Fruit fly (Drosophila melanogaster) whole organism, adult: ENCODE measurements around the gene 5-HT2B.

ENCODE experiments used
- CG11617 ChIP-seq: fragments of 200-800 bp; sonication (Bioruptor generic); optimal IDR thresholded peaks from 2 replicates; lab custom pipeline; 2017; ENCODE audit warnings: mild to moderate bottlenecking, missing biosample characterization, missing genetic modification reagents, missing genetic modification characterization
- CG12768 ChIP-seq: fragments of 200-800 bp; sonication (Bioruptor generic); optimal IDR thresholded peaks from 2 replicates; lab custom pipeline; 2017; ENCODE audit warnings: missing biosample characterization, missing genetic modification characterization, mild to moderate bottlenecking, moderate library complexity, missing genetic modification reagents
- CG14711 ChIP-seq: fragments of 200-800 bp; sonication (Bioruptor generic); optimal IDR thresholded peaks from 2 replicates; lab custom pipeline; 2018; ENCODE audit warnings: missing biosample characterization, mild to moderate bottlenecking, missing genetic modification characterization, moderate library complexity
- CG1620 ChIP-seq: fragments of 200-800 bp; sonication (Bioruptor generic); optimal IDR thresholded peaks from 2 replicates; lab custom pipeline; 2016; ENCODE audit warnings: missing biosample characterization, missing genetic modification characterization
- CG33017 ChIP-seq: fragments of 200-800 bp; sonication (Bioruptor generic); optimal IDR thresholded peaks from 2 replicates; lab custom pipeline; 2018; ENCODE audit warnings: missing biosample characterization, mild to moderate bottlenecking, missing genetic modification characterization, moderate library complexity
- CG5204 ChIP-seq: fragments of 200-800 bp; sonication (Bioruptor generic); optimal IDR thresholded peaks from 2 replicates; lab custom pipeline; 2016; ENCODE audit warnings: missing biosample characterization, missing genetic modification characterization
- CG7045 ChIP-seq: fragments of 200-800 bp; sonication (Bioruptor generic); optimal IDR thresholded peaks from 2 replicates; lab custom pipeline; 2017; ENCODE audit warnings: missing biosample characterization, mild to moderate bottlenecking, missing genetic modification characterization
- CG7101 ChIP-seq: fragments of 200-800 bp; sonication (Bioruptor generic); optimal IDR thresholded peaks from 2 replicates; lab custom pipeline; 2018; ENCODE audit warnings: missing biosample characterization, mild to moderate bottlenecking, missing genetic modification characterization, moderate library complexity
- Clk ChIP-seq: fragments of 200-800 bp; sonication (Bioruptor generic); optimal IDR thresholded peaks from 2 replicates; lab custom pipeline; 2017; ENCODE audit warnings: missing biosample characterization, missing genetic modification characterization
- Crg-1 ChIP-seq: fragments of 200-800 bp; sonication (Bioruptor generic); optimal IDR thresholded peaks from 2 replicates; lab custom pipeline; 2016; ENCODE audit warnings: missing biosample characterization, missing genetic modification characterization
- Hr96 ChIP-seq: fragments of 200-800 bp; sonication (Bioruptor generic); optimal IDR thresholded peaks from 2 replicates; lab custom pipeline; 2016; ENCODE audit warnings: missing biosample characterization, missing genetic modification characterization
- Mnt ChIP-seq: fragments of 200-800 bp; sonication (Bioruptor generic); optimal IDR thresholded peaks from 2 replicates; lab custom pipeline; 2016; ENCODE audit warnings: missing biosample characterization, mild to moderate bottlenecking, missing genetic modification characterization
- bab1 ChIP-seq: fragments of 200-800 bp; sonication (Bioruptor generic); optimal IDR thresholded peaks from 3 replicates; lab custom pipeline; 2019; ENCODE audit warnings: missing biosample characterization, mild to moderate bottlenecking, missing genetic modification characterization, moderate library complexity
- cic ChIP-seq: fragments of 200-800 bp; sonication (Bioruptor generic); optimal IDR thresholded peaks from 2 replicates; lab custom pipeline; 2017; ENCODE audit warnings: missing biosample characterization, mild to moderate bottlenecking, missing genetic modification characterization, moderate library complexity
- cnc ChIP-seq, 2 experiments: fragments of >200 bp; optimal IDR thresholded peaks; 2 replicates each; lab custom pipeline; 2017
- kay ChIP-seq: fragments of 200-800 bp; sonication (Bioruptor generic); peaks from one replicate; lab custom pipeline; 2016; ENCODE audit warnings: missing biosample characterization, missing genetic modification characterization, borderline replicate concordance
- ovo ChIP-seq: fragments of 200-800 bp; sonication (Bioruptor generic); optimal IDR thresholded peaks from 2 replicates; lab custom pipeline; 2016; ENCODE audit warnings: missing biosample characterization, missing genetic modification characterization
- pad ChIP-seq: fragments of 200-800 bp; sonication (Bioruptor generic); optimal IDR thresholded peaks from 3 replicates; lab custom pipeline; 2017; ENCODE audit warnings: missing biosample characterization, missing genetic modification characterization, mild to moderate bottlenecking, moderate library complexity, missing genetic modification reagents
- tj ChIP-seq: fragments of 200-800 bp; sonication (Bioruptor generic); optimal IDR thresholded peaks from 3 replicates; lab custom pipeline; 2017; ENCODE audit warnings: missing biosample characterization, mild to moderate bottlenecking, missing genetic modification characterization, moderate library complexity
- toe ChIP-seq: fragments of 200-800 bp; sonication (Bioruptor generic); optimal IDR thresholded peaks from 2 replicates; lab custom pipeline; 2016; ENCODE audit warnings: missing biosample characterization, missing genetic modification characterization

The 5-HT2B gene

dm6 chr3R:8669029-8669707 lies 91.2 kb downstream of the 5-HT2B start:
- TF ChIP-seq Clk (peak; percentile 97), bab1 (GFP tag; lab: Kevin White, UChicago) (peak; percentile 97), CG12768 (peak; percentile 98), CG7101 (tag; lab: Kevin White, UChicago) (peak; percentile 97), pad (GFP tag; lab: Kevin White, UChicago) (peak; percentile 99), CG14711 (tag; lab: Kevin White, UChicago) (peak; percentile 93), CG5204 (no peak), Crg-1 (peak; percentile 95), CG11617 (GFP tag; lab: Kevin White, UChicago) (peak; percentile 98), toe (GFP tag; lab: Kevin White, UChicago) (peak; percentile 98), Mnt (peak; percentile 95), kay (peak; percentile 98), cic (GFP tag; lab: Kevin White, UChicago) (peak; percentile 93), CG7045 (peak; percentile 97), Hr96 (peak; percentile 97), CG1620 (GFP tag; lab: Kevin White, UChicago) (peak; percentile 95), ovo (GFP tag; lab: Kevin White, UChicago) (peak; percentile 91), CG33017 (tag; lab: Kevin White, UChicago) (peak; percentile 98), tj (GFP tag; lab: Kevin White, UChicago) (peak; percentile 90), cnc (optimal IDR thresholded peaks at IDR 0.05; lab: Kevin White, UChicago) (no peak)

- TF ChIP-seq CG7101 (tag; lab: Kevin White, UChicago), result no peak
- TF ChIP-seq CG14711 (tag; lab: Kevin White, UChicago), result no peak
- TF ChIP-seq Clk, result no peak
- TF ChIP-seq kay, result no peak
- TF ChIP-seq CG33017 (tag; lab: Kevin White, UChicago), result peak; percentile 8
- TF ChIP-seq bab1 (GFP tag; lab: Kevin White, UChicago), result no peak
- no peak for TF ChIP-seq cic (GFP tag; lab: Kevin White, UChicago)
- no peak for TF ChIP-seq ovo (GFP tag; lab: Kevin White, UChicago)
- peak; percentile 77 for TF ChIP-seq Mnt
Measured at dm6 chr3R:8669900-8670528, 92.0 kb downstream of the 5-HT2B start.

dm6 chr3R:8670529-8671491 lies 92.8 kb downstream of the 5-HT2B start, which contains the start of gene p:
TSS of gene p (minus strand) at chr3R:8670684.
- peak; percentile 9 for TF ChIP-seq Mnt
- TF ChIP-seq CG5204, result peak; percentile 54
- peak; percentile 64 for TF ChIP-seq CG33017 (tag; lab: Kevin White, UChicago)
- TF ChIP-seq CG7101 (tag; lab: Kevin White, UChicago), result peak; percentile 41
- peak; percentile 35 for TF ChIP-seq CG14711 (tag; lab: Kevin White, UChicago)
- no peak for TF ChIP-seq Clk
- TF ChIP-seq CG11617 (GFP tag; lab: Kevin White, UChicago), result no peak
- TF ChIP-seq pad (GFP tag; lab: Kevin White, UChicago), result peak; percentile 35
- peak; percentile 69 for TF ChIP-seq CG7045
- peak; percentile 78 for TF ChIP-seq cic (GFP tag; lab: Kevin White, UChicago)
- peak; percentile 36 for TF ChIP-seq ovo (GFP tag; lab: Kevin White, UChicago)
- peak; percentile 21 for TF ChIP-seq CG1620 (GFP tag; lab: Kevin White, UChicago)
- TF ChIP-seq toe (GFP tag; lab: Kevin White, UChicago), result peak; percentile 45
- TF ChIP-seq bab1 (GFP tag; lab: Kevin White, UChicago), result peak; percentile 64
- peak; percentile 34 for TF ChIP-seq CG12768
- TF ChIP-seq tj (GFP tag; lab: Kevin White, UChicago), result peak; percentile 89
- TF ChIP-seq kay, result peak; percentile 71
- TF ChIP-seq Hr96, result peak; percentile 24
- peak; percentile 21 for TF ChIP-seq Crg-1
- TF ChIP-seq cnc (optimal IDR thresholded peaks at IDR 0.05; lab: Kevin White, UChicago), result no peak

dm6 chr3R:8673803-8674234 lies 95.8 kb downstream of the 5-HT2B start, which contains the start of gene mRpL19:
TSS of gene mRpL19 (plus strand) at chr3R:8674109.
- TF ChIP-seq tj (GFP tag; lab: Kevin White, UChicago) (peak; percentile 20), Clk (no peak), Crg-1 (no peak), pad (GFP tag; lab: Kevin White, UChicago) (no peak), kay (peak; percentile 88), bab1 (GFP tag; lab: Kevin White, UChicago) (peak; percentile 73), CG7101 (tag; lab: Kevin White, UChicago) (peak; percentile 76), CG33017 (tag; lab: Kevin White, UChicago) (peak; percentile 68), CG7045 (peak; percentile 43), toe (GFP tag; lab: Kevin White, UChicago) (no peak), CG11617 (GFP tag; lab: Kevin White, UChicago) (peak; percentile 44), CG5204 (no peak), Mnt (peak; percentile 59), CG1620 (GFP tag; lab: Kevin White, UChicago) (no peak), ovo (GFP tag; lab: Kevin White, UChicago) (no peak), cic (GFP tag; lab: Kevin White, UChicago) (peak; percentile 27), CG14711 (tag; lab: Kevin White, UChicago) (peak; percentile 64), Hr96 (no peak), CG12768 (no peak), cnc (optimal IDR thresholded peaks at IDR 0.05; lab: Kevin White, UChicago) (no peak)
